Worm (Caenorhabditis elegans): Measurements from ENCODE around the gene C46C11.3.

Gene C46C11.3

DNA sequence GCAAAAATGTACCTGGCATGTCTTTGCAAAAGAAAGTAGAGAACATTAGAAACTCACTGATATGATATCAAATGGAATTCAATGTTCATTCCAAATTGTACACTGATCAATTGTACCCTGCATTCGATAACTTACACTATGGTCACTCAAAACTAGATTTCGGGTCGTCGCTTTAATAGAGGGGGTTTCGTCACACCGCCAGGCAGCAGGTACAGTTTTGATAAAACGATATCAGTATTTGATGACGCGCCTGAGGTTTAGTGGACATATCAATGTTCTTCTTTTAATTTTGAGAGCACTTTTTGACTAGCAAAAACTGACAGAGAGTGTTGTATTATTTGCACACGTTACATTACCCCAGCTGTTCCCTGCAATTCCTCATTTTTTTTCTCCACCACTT, 14.0 kb downstream of the C46C11.3 start:
- TF ChIP-seq fos-1 (tag; optimal IDR thresholded peaks at IDR 0.05) (peak; percentile 47), mbf-1 (tag; optimal IDR thresholded peaks at IDR 0.05) (no peak), aly-2 (tag; optimal IDR thresholded peaks at IDR 0.05) (no peak), nhr-21 (tag; optimal IDR thresholded peaks at IDR 0.05) (no peak), sma-3 (GFP tag; optimal IDR thresholded peaks at IDR 0.05) (no peak), gmeb-1 (tag; optimal IDR thresholded peaks at IDR 0.05) (no peak), lsy-2 (tag; optimal IDR thresholded peaks at IDR 0.05) (no peak), unc-39 (tag; optimal IDR thresholded peaks at IDR 0.05) (no peak), R02D3.7 (tag; optimal IDR thresholded peaks at IDR 0.05) (no peak), ama-1 (optimal IDR thresholded peaks at IDR 0.05) (no peak), sma-9 (GFP tag; optimal IDR thresholded peaks at IDR 0.05) (peak; percentile 29), sma-9 (tag; optimal IDR thresholded peaks at IDR 0.05) (no peak), zag-1 (tag; optimal IDR thresholded peaks at IDR 0.05) (no peak), elt-1 (tag; optimal IDR thresholded peaks at IDR 0.05) (no peak), nhr-6 (tag; optimal IDR thresholded peaks at IDR 0.05) (no peak), crh-2 (tag; optimal IDR thresholded peaks at IDR 0.05) (no peak)

DNA sequence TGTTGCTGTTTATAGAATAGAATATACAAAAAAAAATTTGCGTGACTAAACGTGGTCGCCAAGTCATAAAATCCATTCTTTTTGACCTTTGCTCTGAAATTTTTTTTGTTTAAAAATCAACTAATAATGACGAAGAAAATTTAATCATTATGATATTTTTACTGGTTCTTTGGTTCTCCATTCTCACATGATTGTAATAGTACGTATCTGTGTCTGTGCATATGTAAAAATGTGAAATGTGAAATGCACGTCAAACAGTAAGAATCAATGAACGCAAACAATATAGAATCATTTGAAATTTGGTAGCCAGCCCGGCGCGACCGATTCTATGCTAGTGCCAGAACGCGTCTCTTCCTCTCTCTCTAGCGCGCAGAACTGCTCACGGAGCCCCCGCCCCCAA, 14.7 kb downstream of the C46C11.3 start, which contains the start of gene hosl-1:
hosl-1 (plus strand) TSS at position 301 of the 400 bp plus-strand sequence.
- TF ChIP-seq sma-9 (GFP tag; optimal IDR thresholded peaks at IDR 0.05) (no peak), sma-9 (tag; optimal IDR thresholded peaks at IDR 0.05) (no peak), egl-27 (tag; optimal IDR thresholded peaks at IDR 0.05) (no peak), ceh-82 (tag; optimal IDR thresholded peaks at IDR 0.05) (no peak), alr-1 (tag; optimal IDR thresholded peaks at IDR 0.05) (no peak), lin-11 (tag; optimal IDR thresholded peaks at IDR 0.05) (no peak), ztf-1 (GFP tag; conservative IDR thresholded peaks at IDR 0.05) (no peak), unc-55 (GFP tag; optimal IDR thresholded peaks at IDR 0.05) (no peak), zag-1 (tag; optimal IDR thresholded peaks at IDR 0.05) (no peak), mbf-1 (tag; optimal IDR thresholded peaks at IDR 0.05) (no peak), ceh-16 (tag; optimal IDR thresholded peaks at IDR 0.05) (no peak)

DNA sequence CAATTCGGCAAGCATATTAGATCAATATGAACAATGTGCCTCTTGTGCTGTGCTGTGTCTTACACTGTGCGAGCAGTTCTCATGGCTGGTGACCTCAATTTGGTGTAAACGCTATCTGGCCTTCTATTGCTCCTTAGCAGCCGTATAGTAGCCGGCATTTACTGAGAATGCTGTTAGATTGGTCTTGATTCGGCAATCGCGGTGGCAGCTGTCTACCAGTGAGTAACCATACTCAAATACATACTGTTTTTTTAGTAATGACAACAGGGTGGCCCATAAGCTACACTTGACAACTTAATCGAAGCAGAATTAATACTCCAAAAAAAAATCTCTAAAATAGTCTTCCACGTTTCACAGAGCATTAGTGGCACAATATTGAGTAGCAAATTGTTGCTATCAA, 25.0 kb downstream of the C46C11.3 start, which contains the start of gene C46C11.4:
C46C11.4 (minus strand) TSS at position 101 of the 400 bp plus-strand sequence.
- TF ChIP-seq sma-9 (GFP tag; optimal IDR thresholded peaks at IDR 0.05) (no peak), sma-9 (tag; optimal IDR thresholded peaks at IDR 0.05) (no peak), blmp-1 (tag; optimal IDR thresholded peaks at IDR 0.05; ENCODE audit: insufficient read depth) (no peak), lsy-2 (tag; optimal IDR thresholded peaks at IDR 0.05) (no peak), alr-1 (tag; optimal IDR thresholded peaks at IDR 0.05) (no peak), dmd-4 (tag; optimal IDR thresholded peaks at IDR 0.05) (no peak), ama-1 (optimal IDR thresholded peaks at IDR 0.05) (no peak), nhr-12 (tag; optimal IDR thresholded peaks at IDR 0.05) (no peak), ceh-16 (tag; optimal IDR thresholded peaks at IDR 0.05) (no peak), mdl-1 (tag; optimal IDR thresholded peaks at IDR 0.05) (no peak), ceh-82 (tag; optimal IDR thresholded peaks at IDR 0.05) (no peak), mab-5 (tag; optimal IDR thresholded peaks at IDR 0.05) (no peak), sma-3 (GFP tag; optimal IDR thresholded peaks at IDR 0.05) (no peak)

DNA sequence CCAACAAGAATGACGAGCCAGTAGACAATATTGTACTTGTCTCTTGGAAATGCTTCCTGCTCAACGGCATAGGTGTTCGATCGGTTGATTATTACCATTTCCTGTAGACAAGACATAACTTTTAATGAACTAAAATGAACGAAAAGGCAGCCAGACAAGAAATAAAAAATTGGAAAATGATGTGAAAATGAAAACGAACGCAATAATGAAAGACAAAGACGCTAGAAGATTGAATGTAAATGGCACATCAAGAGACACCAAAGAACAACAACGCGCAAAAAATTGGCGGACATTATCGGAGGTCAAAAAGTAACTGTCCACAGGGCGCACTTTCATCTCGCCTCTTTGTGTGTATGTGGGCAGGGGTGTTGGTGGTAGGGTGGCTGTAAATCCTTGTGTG, 27.0 kb downstream of the C46C11.3 start, which contains the start of gene ent-5:
ent-5 (minus strand) TSS at position 101 of the 400 bp plus-strand sequence.
- TF ChIP-seq lin-39 (tag; optimal IDR thresholded peaks at IDR 0.05) (no peak), ztf-4 (tag; optimal IDR thresholded peaks at IDR 0.05) (no peak), F13H6.1 (tag; optimal IDR thresholded peaks at IDR 0.05) (no peak), nhr-77 (tag; optimal IDR thresholded peaks at IDR 0.05) (no peak), ztf-1 (GFP tag; conservative IDR thresholded peaks at IDR 0.05) (no peak), aly-2 (tag; optimal IDR thresholded peaks at IDR 0.05) (no peak), unc-39 (tag; optimal IDR thresholded peaks at IDR 0.05) (no peak), egl-27 (tag; optimal IDR thresholded peaks at IDR 0.05) (no peak), ama-1 (optimal IDR thresholded peaks at IDR 0.05) (no peak), nhr-6 (tag; optimal IDR thresholded peaks at IDR 0.05) (no peak), lin-13 (GFP tag; optimal IDR thresholded peaks at IDR 0.05) (no peak), nhr-21 (tag; optimal IDR thresholded peaks at IDR 0.05) (no peak)

DNA sequence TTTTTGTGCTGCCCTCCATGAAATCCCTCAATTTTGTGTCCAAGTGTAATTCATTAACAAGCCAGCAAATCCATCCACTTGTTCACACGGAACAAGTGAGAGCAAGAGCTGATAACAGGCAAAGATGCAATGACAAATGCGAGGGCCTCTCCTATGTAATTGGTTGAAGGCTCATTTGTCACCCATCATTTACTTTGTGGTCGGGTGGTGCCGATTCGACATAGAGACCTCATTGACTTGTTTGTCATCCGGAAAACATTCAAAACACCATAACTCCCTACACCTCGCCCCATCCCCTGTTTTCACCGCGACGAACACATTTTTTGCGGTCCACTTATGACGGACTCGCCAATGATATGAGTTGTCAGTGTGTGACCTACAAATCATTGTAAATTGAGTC, 29.3 kb downstream of the C46C11.3 start:
- no peak for TF ChIP-seq peb-1 (tag; optimal IDR thresholded peaks at IDR 0.05)
- no peak for TF ChIP-seq snpc-4 (tag; optimal IDR thresholded peaks at IDR 0.05)
- no peak for TF ChIP-seq nhr-129 (tag; optimal IDR thresholded peaks at IDR 0.05)
- no peak for TF ChIP-seq ztf-4 (tag; optimal IDR thresholded peaks at IDR 0.05)
- no peak for TF ChIP-seq R02D3.7 (tag; optimal IDR thresholded peaks at IDR 0.05)
- TF ChIP-seq nhr-21 (tag; optimal IDR thresholded peaks at IDR 0.05) = no peak
- TF ChIP-seq Y55F3AM.14 (GFP tag; optimal IDR thresholded peaks at IDR 0.05) = no peak
- no peak for TF ChIP-seq skn-1 (tag; optimal IDR thresholded peaks at IDR 0.05)
- no peak for TF ChIP-seq nhr-23 (tag; optimal IDR thresholded peaks at IDR 0.05)
- no peak for TF ChIP-seq nhr-25 (tag; optimal IDR thresholded peaks at IDR 0.05)
- no peak for TF ChIP-seq lin-11 (tag; optimal IDR thresholded peaks at IDR 0.05)
- no peak for TF ChIP-seq ceh-82 (tag; optimal IDR thresholded peaks at IDR 0.05)
- TF ChIP-seq elt-3 (tag; optimal IDR thresholded peaks at IDR 0.05) = no peak
- TF ChIP-seq ztf-1 (GFP tag; conservative IDR thresholded peaks at IDR 0.05) = no peak
- no peak for TF ChIP-seq F13H6.1 (tag; optimal IDR thresholded peaks at IDR 0.05)
- no peak for TF ChIP-seq nhr-237 (tag; optimal IDR thresholded peaks at IDR 0.05)

Measured in whole organism, L2 larva.